Worm (Caenorhabditis elegans): ENCODE data around the gene enri-2.
"Not testable (repeated sequence)": the region's sequence is repeated elsewhere in the genome, so short reads cannot be mapped to it uniquely, and the experiment has no call there.

ce11 chrX:14525081-14525324 lies 20.6 kb upstream of the enri-2 start, which contains the start of gene nspc-17:
- not testable (repeated sequence) for TF ChIP-seq unc-62 (GFP tag; optimal IDR thresholded peaks at IDR 0.05); ceh-82 (tag; optimal IDR thresholded peaks at IDR 0.05); nhr-23 (tag; optimal IDR thresholded peaks at IDR 0.05); ceh-16 (tag; optimal IDR thresholded peaks at IDR 0.05); unc-39 (tag; optimal IDR thresholded peaks at IDR 0.05); snpc-4 (tag; optimal IDR thresholded peaks at IDR 0.05); tbx-2 (tag; optimal IDR thresholded peaks at IDR 0.05); nfya-1 (tag; optimal IDR thresholded peaks at IDR 0.05; ENCODE audit: insufficient read depth); pqm-1 (tag; optimal IDR thresholded peaks at IDR 0.05); ama-1 (optimal IDR thresholded peaks at IDR 0.05); pha-4 (tag; optimal IDR thresholded peaks at IDR 0.05)

Data from whole organism, L3 larva.